Fruit fly (Drosophila melanogaster) whole organism, prepupa: ENCODE measurements around the gene SLIRP1.

Experiments
- Blimp-1 ChIP-seq: fragments of 200-800 bp; sonication (Bioruptor generic); optimal IDR thresholded peaks from 3 replicates; lab custom pipeline; 2017; ENCODE audit warnings: missing biosample characterization, missing genetic modification characterization, mild to moderate bottlenecking, moderate library complexity, missing genetic modification reagents
- CG10631 ChIP-seq: fragments of 200-800 bp; sonication (Bioruptor generic); optimal IDR thresholded peaks from 2 replicates; lab custom pipeline; 2016; ENCODE audit warnings: missing biosample characterization, missing genetic modification characterization
- CG10669 ChIP-seq: fragments of 200-800 bp; sonication (Bioruptor generic); optimal IDR thresholded peaks from 3 replicates; lab custom pipeline; 2018; ENCODE audit warnings: missing biosample characterization, mild to moderate bottlenecking, missing genetic modification characterization, moderate library complexity
- CG11294 ChIP-seq: fragments of 200-800 bp; sonication (Bioruptor generic); IDR thresholded peaks from 2 replicates; pipeline ENCODE4 v1.3.6; 2022; ENCODE audit warnings: missing biosample characterization, missing genetic modification characterization
- CG11902 ChIP-seq: fragments of 200-800 bp; sonication (Bioruptor generic); optimal IDR thresholded peaks from 3 replicates; lab custom pipeline; 2016; ENCODE audit warnings: missing biosample characterization, missing genetic modification characterization
- CG15336 ChIP-seq: fragments of 200-800 bp; sonication (Bioruptor generic); IDR thresholded peaks from 2 replicates; pipeline ENCODE4 v1.3.6; 2022; ENCODE audit warnings: missing biosample characterization, missing genetic modification characterization
- CG1621 ChIP-seq: fragments of 200-800 bp; sonication (Bioruptor generic); optimal IDR thresholded peaks from 3 replicates; lab custom pipeline; 2018; ENCODE audit warnings: missing biosample characterization, mild to moderate bottlenecking, missing genetic modification characterization
- CG16779 ChIP-seq: fragments of 200-800 bp; sonication (Bioruptor generic); optimal IDR thresholded peaks from 3 replicates; lab custom pipeline; 2017; ENCODE audit warnings: missing biosample characterization, mild to moderate bottlenecking, missing genetic modification characterization
- CG31627 ChIP-seq: fragments of 200-800 bp; sonication (Bioruptor generic); optimal IDR thresholded peaks from 3 replicates; lab custom pipeline; 2016; ENCODE audit warnings: missing biosample characterization, missing genetic modification characterization
- CG32006 ChIP-seq: fragments of 200-800 bp; sonication (Bioruptor generic); optimal IDR thresholded peaks from 3 replicates; lab custom pipeline; 2017; ENCODE audit warnings: missing biosample characterization, mild to moderate bottlenecking, missing genetic modification characterization
- CG34406 ChIP-seq: fragments of 200-800 bp; sonication (Bioruptor generic); optimal IDR thresholded peaks from 3 replicates; lab custom pipeline; 2016; ENCODE audit warnings: missing biosample characterization, missing genetic modification characterization
- CG6163 ChIP-seq: fragments of 200-800 bp; sonication (Bioruptor generic); IDR thresholded peaks from 3 replicates; pipeline ENCODE4 v1.3.6; 2022; ENCODE audit warnings: missing biosample characterization, missing genetic modification characterization
- CG6276 ChIP-seq: fragments of 200-800 bp; sonication (Bioruptor generic); optimal IDR thresholded peaks from 2 replicates; lab custom pipeline; 2017; ENCODE audit warnings: missing biosample characterization, mild to moderate bottlenecking, missing genetic modification characterization
- CG6792 ChIP-seq: fragments of 200-800 bp; sonication (Bioruptor generic); optimal IDR thresholded peaks from 3 replicates; lab custom pipeline; 2016; ENCODE audit warnings: missing biosample characterization, missing genetic modification characterization
- CG6808 ChIP-seq: fragments of 200-800 bp; sonication (Bioruptor generic); optimal IDR thresholded peaks from 3 replicates; lab custom pipeline; 2017; ENCODE audit warnings: missing biosample characterization, missing genetic modification characterization, mild to moderate bottlenecking, moderate library complexity, missing genetic modification reagents
- CG6854 ChIP-seq: fragments of 200-800 bp; sonication (Bioruptor generic); optimal IDR thresholded peaks from 2 replicates; lab custom pipeline; 2017; ENCODE audit warnings: missing biosample characterization, mild to moderate bottlenecking, missing genetic modification characterization
- CG7368 ChIP-seq: fragments of 200-800 bp; sonication (Bioruptor generic); optimal IDR thresholded peaks from 3 replicates; lab custom pipeline; 2016; ENCODE audit warnings: missing biosample characterization, missing genetic modification characterization
- CG8319 ChIP-seq: fragments of 200-800 bp; sonication (Bioruptor generic); optimal IDR thresholded peaks from 3 replicates; lab custom pipeline; 2016; ENCODE audit warnings: missing biosample characterization, missing genetic modification characterization
- CG8632 ChIP-seq: fragments of 200-800 bp; sonication (Bioruptor generic); optimal IDR thresholded peaks from 3 replicates; lab custom pipeline; 2016; ENCODE audit warnings: missing biosample characterization, missing genetic modification characterization
- Eip75B ChIP-seq: fragments of 200-800 bp; sonication (Bioruptor generic); optimal IDR thresholded peaks from 3 replicates; lab custom pipeline; 2016; ENCODE audit warnings: missing biosample characterization, missing genetic modification characterization
- Eip93F ChIP-seq: fragments of 200-800 bp; sonication (Bioruptor generic); optimal IDR thresholded peaks from 2 replicates; lab custom pipeline; 2016; ENCODE audit warnings: missing biosample characterization, mild to moderate bottlenecking, missing genetic modification characterization
- Ets96B ChIP-seq: fragments of 200-800 bp; optimal IDR thresholded peaks from 2 replicates; lab custom pipeline; 2019; ENCODE audit warnings: missing biosample characterization, mild to moderate bottlenecking, missing genetic modification characterization, moderate library complexity
- Hr38 ChIP-seq: sonication (Bioruptor generic); optimal IDR thresholded peaks from 2 replicates; lab custom pipeline; 2016; ENCODE audit warnings: missing biosample characterization, missing genetic modification characterization
- Hr4 ChIP-seq: fragments of 200-800 bp; sonication (Bioruptor generic); optimal IDR thresholded peaks from 3 replicates; lab custom pipeline; 2016; ENCODE audit warnings: missing biosample characterization, missing genetic modification characterization
- Met ChIP-seq: fragments of 200-800 bp; sonication (Bioruptor generic); optimal IDR thresholded peaks from 3 replicates; lab custom pipeline; 2016; ENCODE audit warnings: missing biosample characterization, missing genetic modification characterization
- OdsH ChIP-seq: fragments of 200-800 bp; sonication (Bioruptor generic); optimal IDR thresholded peaks from 3 replicates; lab custom pipeline; 2016; ENCODE audit warnings: missing biosample characterization, missing genetic modification characterization
- Smox ChIP-seq: fragments of 200-800 bp; sonication (Bioruptor generic); optimal IDR thresholded peaks from 3 replicates; lab custom pipeline; 2016; ENCODE audit warnings: missing biosample characterization, missing genetic modification characterization
- Sox102F ChIP-seq: fragments of 200-800 bp; sonication (Bioruptor generic); optimal IDR thresholded peaks from 2 replicates; lab custom pipeline; 2016; ENCODE audit warnings: missing biosample characterization, mild to moderate bottlenecking, missing genetic modification characterization
- Sox14 ChIP-seq: fragments of 200-800 bp; sonication (Bioruptor generic); optimal IDR thresholded peaks from 3 replicates; lab custom pipeline; 2016; ENCODE audit warnings: missing biosample characterization, missing genetic modification characterization
- achi ChIP-seq: fragments of 200-800 bp; sonication (Bioruptor generic); optimal IDR thresholded peaks from 3 replicates; lab custom pipeline; 2016; ENCODE audit warnings: missing biosample characterization, missing genetic modification characterization
- acj6 ChIP-seq: fragments of 200-800 bp; sonication (Bioruptor generic); optimal IDR thresholded peaks from 3 replicates; lab custom pipeline; 2016; ENCODE audit warnings: missing biosample characterization, missing genetic modification characterization
- cyc ChIP-seq: fragments of 200-800 bp; sonication (Bioruptor generic); optimal IDR thresholded peaks from 3 replicates; lab custom pipeline; 2016; ENCODE audit warnings: missing biosample characterization, missing genetic modification characterization
- dac ChIP-seq: fragments of 200-800 bp; sonication (Bioruptor generic); optimal IDR thresholded peaks from 2 replicates; lab custom pipeline; 2017; ENCODE audit warnings: missing biosample characterization, mild to moderate bottlenecking, missing genetic modification characterization
- dsx ChIP-seq: fragments of 200-800 bp; optimal IDR thresholded peaks from 3 replicates; lab custom pipeline; 2019; ENCODE audit warnings: missing biosample characterization, mild to moderate bottlenecking, missing genetic modification characterization, moderate library complexity; ENCODE audit not compliant: poor library complexity, severe bottlenecking
- esn ChIP-seq: fragments of 200-800 bp; sonication (Bioruptor generic); optimal IDR thresholded peaks from 2 replicates; lab custom pipeline; 2016; ENCODE audit warnings: missing biosample characterization, mild to moderate bottlenecking, missing genetic modification characterization, moderate library complexity
- fd59A ChIP-seq: fragments of 200-800 bp; sonication (Bioruptor generic); optimal IDR thresholded peaks from 2 replicates; lab custom pipeline; 2017; ENCODE audit warnings: missing biosample characterization, mild to moderate bottlenecking, missing genetic modification characterization, missing genetic modification reagents
- fd85E ChIP-seq: fragments of 200-800 bp; sonication (Bioruptor generic); optimal IDR thresholded peaks from 3 replicates; lab custom pipeline; 2016; ENCODE audit warnings: missing biosample characterization, missing genetic modification characterization
- fkh ChIP-seq: fragments of 200-800 bp; sonication (Bioruptor generic); optimal IDR thresholded peaks from 3 replicates; lab custom pipeline; 2017; ENCODE audit warnings: missing biosample characterization, mild to moderate bottlenecking, missing genetic modification characterization, moderate library complexity
- lz ChIP-seq: fragments of 200-800 bp; sonication (Bioruptor generic); optimal IDR thresholded peaks from 3 replicates; lab custom pipeline; 2016; ENCODE audit warnings: missing biosample characterization, missing genetic modification characterization
- net ChIP-seq: fragments of 200-800 bp; sonication (Bioruptor generic); optimal IDR thresholded peaks from 3 replicates; lab custom pipeline; 2016; ENCODE audit warnings: missing biosample characterization, missing genetic modification characterization
- pdm3 ChIP-seq: fragments of 200-800 bp; sonication (Bioruptor generic); optimal IDR thresholded peaks from 3 replicates; lab custom pipeline; 2016; ENCODE audit warnings: missing biosample characterization, missing genetic modification characterization
- ss ChIP-seq, 2 experiments: fragments of 200-800 bp; sonication (Bioruptor generic); optimal IDR thresholded peaks; 2 replicates in 1 of 2; 3 replicates in 1 of 2; lab custom pipeline; 2017 to 2018; ENCODE audit warnings: mild to moderate bottlenecking in 2 of 2, missing biosample characterization in 2 of 2, missing genetic modification characterization in 2 of 2, moderate library complexity in 1 of 2
- svp ChIP-seq: fragments of 200-800 bp; sonication (Bioruptor generic); peaks from one replicate; lab custom pipeline; 2016; ENCODE audit warnings: missing biosample characterization, missing genetic modification characterization
- topi ChIP-seq: fragments of 200-800 bp; sonication (Bioruptor generic); optimal IDR thresholded peaks from 3 replicates; lab custom pipeline; 2016; ENCODE audit warnings: missing biosample characterization, missing genetic modification characterization
- vri ChIP-seq: fragments of 200-800 bp; sonication (Bioruptor generic); optimal IDR thresholded peaks from 3 replicates; lab custom pipeline; 2016; ENCODE audit warnings: missing biosample characterization, mild to moderate bottlenecking, missing genetic modification characterization

Gene SLIRP1

DNA sequence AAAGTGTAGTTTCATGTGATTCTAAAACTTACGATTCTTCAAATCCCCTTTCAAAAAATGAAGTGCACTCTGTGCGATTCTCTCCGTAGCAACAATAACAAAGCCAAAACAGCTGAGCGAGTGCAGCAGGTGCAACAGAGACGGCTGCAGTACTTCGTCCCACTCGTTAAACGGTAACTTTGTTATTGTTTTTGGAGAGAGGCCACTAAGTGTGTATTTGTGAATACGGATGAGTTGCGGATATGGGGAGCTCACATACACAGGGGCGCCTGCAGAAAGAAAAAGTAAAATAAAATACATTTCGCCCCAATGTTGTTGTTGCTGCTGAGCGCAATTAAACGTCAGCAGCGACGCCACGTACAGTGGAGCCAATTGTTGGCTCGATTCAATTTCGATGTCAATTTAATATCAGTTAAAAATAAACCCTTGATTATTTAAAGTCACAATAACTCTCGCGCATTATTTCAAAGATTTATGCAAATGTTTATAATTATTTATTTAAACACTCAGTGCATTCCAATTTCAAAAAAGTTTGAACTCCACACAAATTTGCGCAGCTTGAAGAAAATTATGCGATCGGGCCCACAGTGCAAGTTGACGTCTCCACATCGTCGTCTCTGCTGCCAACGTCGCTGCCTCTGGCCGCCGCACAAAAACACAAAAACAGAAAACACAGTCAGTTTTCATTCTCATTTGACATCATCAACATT, 48.4 kb upstream of the SLIRP1 start (continued):
- TF ChIP-seq cyc (GFP tag; lab: Kevin White, UChicago) (peak; percentile 98), CG6808 (GFP tag; lab: Kevin White, UChicago) (peak; percentile 99), dac (GFP tag; lab: Kevin White, UChicago) (peak; percentile 99), svp (GFP tag; lab: Kevin White, UChicago) (peak; percentile 99), Hr38 (GFP tag; lab: Kevin White, UChicago) (peak; percentile 3), Eip75B (GFP tag; lab: Kevin White, UChicago) (peak; percentile 99), CG31627 (GFP tag; lab: Kevin White, UChicago) (peak; percentile 98), CG1621 (tag; lab: Kevin White, UChicago) (peak; percentile 97), ss (GFP tag; optimal IDR thresholded peaks at IDR 0.05; lab: Kevin White, UChicago) (peak; percentile 99), Hr4 (GFP tag; lab: Kevin White, UChicago) (peak; percentile 99), acj6 (GFP tag; lab: Kevin White, UChicago) (peak; percentile 99), CG6792 (peak; percentile 99), CG10669 (GFP tag; lab: Kevin White, UChicago) (peak; percentile 99), CG11294 (GFP tag; lab: Robert Waterston, UW) (peak; percentile 96), achi (GFP tag; lab: Kevin White, UChicago) (peak; percentile 98), CG7368 (GFP tag; lab: Kevin White, UChicago) (peak; percentile 97), esn (GFP tag; lab: Kevin White, UChicago) (peak; percentile 99), CG32006 (GFP tag; lab: Kevin White, UChicago) (peak; percentile 100), Eip93F (GFP tag; lab: Kevin White, UChicago) (peak; percentile 96), CG15336 (GFP tag; lab: Robert Waterston, UW) (peak; percentile 98), Sox14 (GFP tag; lab: Kevin White, UChicago) (peak; percentile 98), Met (peak; percentile 98), CG6276 (GFP tag; lab: Kevin White, UChicago) (peak; percentile 99), CG8319 (peak; percentile 97), CG16779 (tag; lab: Kevin White, UChicago) (peak; percentile 98), net (GFP tag; lab: Kevin White, UChicago) (peak; percentile 99), dsx (GFP tag; lab: Kevin White, UChicago) (peak; percentile 97), topi (GFP tag; lab: Kevin White, UChicago) (peak; percentile 99), lz (GFP tag; lab: Kevin White, UChicago) (peak; percentile 99), Blimp-1 (peak; percentile 96), CG34406 (GFP tag; lab: Kevin White, UChicago) (peak; percentile 98), fd85E (GFP tag; lab: Kevin White, UChicago) (peak; percentile 89)

dm6 chrX:21366311-21366990, 47.4 kb upstream of the SLIRP1 start:
- peak; percentile 78 for TF ChIP-seq CG10631 (GFP tag; lab: Kevin White, UChicago)
- peak; percentile 74 for TF ChIP-seq Ets96B (tag; lab: Kevin White, UChicago)
- peak; percentile 57 for TF ChIP-seq CG1621 (tag; lab: Kevin White, UChicago)
- TF ChIP-seq cyc (GFP tag; lab: Kevin White, UChicago): peak; percentile 48
- peak; percentile 81 for TF ChIP-seq acj6 (GFP tag; lab: Kevin White, UChicago)
- TF ChIP-seq CG8632: peak; percentile 61
- TF ChIP-seq vri (GFP tag; lab: Kevin White, UChicago): peak; percentile 48
- TF ChIP-seq fd59A (GFP tag; lab: Kevin White, UChicago): peak; percentile 66
- TF ChIP-seq Met: peak; percentile 56
- TF ChIP-seq CG16779 (tag; lab: Kevin White, UChicago): peak; percentile 81
- TF ChIP-seq CG6854: peak; percentile 62
- peak; percentile 56 for TF ChIP-seq fkh (GFP tag; lab: Kevin White, UChicago)
- TF ChIP-seq dsx (GFP tag; lab: Kevin White, UChicago): peak; percentile 69
- TF ChIP-seq Hr4 (GFP tag; lab: Kevin White, UChicago): peak; percentile 79
- peak; percentile 66 for TF ChIP-seq Smox
- peak; percentile 78 for TF ChIP-seq CG34406 (GFP tag; lab: Kevin White, UChicago)
- TF ChIP-seq Sox102F (GFP tag; lab: Kevin White, UChicago): peak; percentile 72
- peak; percentile 78 for TF ChIP-seq pdm3 (GFP tag; lab: Kevin White, UChicago)
- peak; percentile 86 for TF ChIP-seq OdsH (GFP tag; lab: Kevin White, UChicago)
- peak; percentile 62 for TF ChIP-seq lz (GFP tag; lab: Kevin White, UChicago)
- TF ChIP-seq topi (GFP tag; lab: Kevin White, UChicago): peak; percentile 66
- TF ChIP-seq CG6163 (GFP tag; lab: Robert Waterston, UW): peak; percentile 79
- peak; percentile 57 for TF ChIP-seq Blimp-1
- no peak for TF ChIP-seq fd85E (GFP tag; lab: Kevin White, UChicago)
- peak; percentile 79 for TF ChIP-seq CG11902 (GFP tag; lab: Kevin White, UChicago)
